Fruit fly (Drosophila melanogaster) Kc167 (cell line): ENCODE measurements around the gene CG46304.

Experiments
- Myc ChIP-seq: fragments of >200 bp; optimal IDR thresholded peaks from 2 replicates; lab custom pipeline; 2017; ENCODE audit warnings: missing external identifiers
- Sin3A ChIP-seq: fragments of >200 bp; optimal IDR thresholded peaks from 2 replicates; lab custom pipeline; 2018; ENCODE audit warnings: missing external identifiers
- h ChIP-seq: fragments of >200 bp; optimal IDR thresholded peaks from 3 replicates; lab custom pipeline; 2018; ENCODE audit warnings: missing external identifiers
- insv ChIP-seq: fragments of >200 bp; optimal IDR thresholded peaks from 3 replicates; lab custom pipeline; 2018; ENCODE audit warnings: missing external identifiers
- psq ChIP-seq: fragments of >200 bp; optimal IDR thresholded peaks from 2 replicates; lab custom pipeline; 2017; ENCODE audit warnings: missing external identifiers
- ttk ChIP-seq: sonication (Bioruptor generic); optimal IDR thresholded peaks from 2 replicates; lab custom pipeline; 2017; ENCODE audit warnings: missing external identifiers

The CG46304 gene

DNA sequence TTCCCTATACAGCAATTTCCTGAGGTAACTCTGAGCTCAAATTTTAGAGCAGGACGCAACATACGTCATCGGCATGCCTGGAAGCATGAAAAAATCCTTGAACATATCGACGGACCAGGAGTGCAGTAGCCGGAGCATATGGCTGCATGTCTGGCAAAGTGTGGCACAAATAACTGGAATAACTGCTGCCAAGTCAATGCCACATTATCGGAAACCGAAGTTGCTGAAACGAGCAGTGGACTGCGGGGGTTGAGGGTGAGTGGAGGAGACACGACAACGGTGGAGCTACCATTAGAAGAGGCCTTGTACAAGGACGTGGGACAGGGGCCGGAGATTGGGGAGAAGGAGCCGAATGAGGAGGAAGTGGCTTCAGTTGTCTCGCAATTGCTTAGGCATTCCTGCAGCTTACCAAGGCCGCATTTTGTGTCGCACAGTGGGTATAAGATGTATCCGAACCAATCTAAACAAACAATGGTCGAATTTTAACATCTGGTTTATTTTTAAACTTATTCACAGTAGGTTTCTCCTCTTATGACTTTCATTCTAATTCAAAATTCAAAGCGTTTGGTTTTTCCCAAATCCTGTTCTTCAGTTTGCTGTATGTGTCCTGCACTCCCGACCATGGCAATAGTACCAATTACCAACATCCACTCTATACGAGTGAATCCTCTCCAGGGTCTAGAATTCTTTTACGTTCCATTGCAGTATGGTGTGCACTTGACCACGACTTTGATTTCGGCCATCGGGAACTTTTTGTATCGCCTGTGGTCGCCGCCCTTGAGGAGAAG is at the start of gene CG46304:
Gene CG46304 (plus strand): TSS at position 541 of the 788 bp plus-strand sequence.
- no peak for TF ChIP-seq psq (lab: Kevin White, UChicago)
- no peak for TF ChIP-seq insv (lab: Kevin White, UChicago)
- TF ChIP-seq h = no peak
- no peak for TF ChIP-seq Myc (lab: Kevin White, UChicago)
- TF ChIP-seq Sin3A (lab: Kevin White, UChicago) = no peak
- no peak for TF ChIP-seq ttk

DNA sequence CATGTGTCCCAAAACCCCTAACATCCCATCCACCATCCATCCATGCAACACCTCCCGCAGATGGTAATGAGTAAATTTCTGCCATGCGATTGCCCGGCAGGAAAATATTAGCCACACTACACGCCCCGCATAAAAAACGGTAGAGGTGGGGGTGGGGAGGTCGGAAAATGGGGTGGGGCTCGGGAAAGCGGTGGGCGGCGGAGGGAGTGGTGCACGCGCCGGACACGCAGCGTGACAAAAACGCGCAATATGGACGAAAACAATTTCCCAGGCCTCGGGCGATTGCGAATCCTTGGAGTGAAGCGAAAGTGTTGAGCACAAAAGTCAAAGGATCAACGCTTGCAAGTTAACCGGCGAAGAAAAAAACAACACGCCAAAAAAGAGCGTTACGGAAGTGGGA is 49.7 kb upstream of the CG46304 start:
- no peak for TF ChIP-seq Myc (lab: Kevin White, UChicago)
- TF ChIP-seq insv (lab: Kevin White, UChicago) = no peak
- TF ChIP-seq Sin3A (lab: Kevin White, UChicago) = no peak
- TF ChIP-seq h = no peak
- no peak for TF ChIP-seq ttk
- no peak for TF ChIP-seq psq (lab: Kevin White, UChicago)

DNA sequence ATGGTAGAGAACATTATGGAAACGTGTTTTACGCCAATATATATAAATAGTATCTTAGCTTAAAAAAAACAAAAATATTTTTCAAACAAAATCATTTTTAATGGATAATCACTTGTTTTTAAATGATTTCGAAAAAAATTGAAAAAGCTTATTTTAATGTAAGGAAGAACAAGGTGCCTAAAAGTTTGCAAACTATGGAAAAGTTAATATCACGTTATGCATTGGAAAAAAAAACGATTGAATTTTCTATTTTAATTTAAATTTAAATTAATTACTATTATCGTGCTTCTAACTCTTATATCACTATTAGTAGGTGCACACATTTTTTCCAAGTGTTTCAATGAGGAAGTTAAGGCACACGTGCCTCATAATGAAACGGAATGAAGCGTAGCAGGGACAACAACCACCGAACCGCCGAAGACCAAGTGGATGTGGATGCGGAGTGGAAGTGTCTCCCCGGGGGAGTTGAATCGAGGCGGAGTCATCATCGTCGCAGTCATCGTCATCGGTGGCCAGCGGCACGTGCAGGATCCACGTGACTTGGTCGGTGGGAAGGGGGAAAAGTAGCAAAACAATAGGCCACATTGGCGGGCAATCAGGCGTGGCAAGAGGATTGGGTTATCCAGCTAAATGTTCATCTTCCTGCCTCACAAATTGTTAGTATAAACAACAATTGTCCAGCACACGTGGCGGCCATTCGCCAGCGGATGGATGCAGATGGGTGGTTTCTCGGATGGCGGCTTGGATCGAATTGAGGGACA is 49.1 kb upstream of the CG46304 start:
- TF ChIP-seq ttk (no peak), psq (lab: Kevin White, UChicago) (no peak), Sin3A (lab: Kevin White, UChicago) (no peak), insv (lab: Kevin White, UChicago) (no peak), Myc (lab: Kevin White, UChicago) (no peak), h (no peak)

DNA sequence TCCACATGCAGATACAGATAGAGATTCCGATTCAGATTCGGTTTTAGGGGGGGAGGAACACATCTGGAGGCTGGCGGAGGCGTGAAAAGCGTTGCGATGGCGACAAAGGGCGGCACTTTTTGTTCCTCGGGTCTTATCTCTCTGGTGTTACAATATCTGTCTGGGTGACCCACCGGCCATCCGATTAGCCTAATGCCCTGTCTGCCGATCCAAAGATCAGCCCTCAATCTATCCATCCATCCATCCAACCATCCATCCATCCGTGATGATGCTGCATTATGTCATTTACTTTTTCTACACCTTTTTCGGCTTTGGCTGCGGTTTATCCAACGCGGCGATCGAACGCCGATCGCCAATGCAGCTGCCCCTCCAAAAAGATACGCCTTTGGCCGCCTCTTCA is 48.1 kb upstream of the CG46304 start:
- no peak for TF ChIP-seq psq (lab: Kevin White, UChicago)
- no peak for TF ChIP-seq ttk
- no peak for TF ChIP-seq h
- no peak for TF ChIP-seq insv (lab: Kevin White, UChicago)
- TF ChIP-seq Myc (lab: Kevin White, UChicago) = no peak
- no peak for TF ChIP-seq Sin3A (lab: Kevin White, UChicago)

DNA sequence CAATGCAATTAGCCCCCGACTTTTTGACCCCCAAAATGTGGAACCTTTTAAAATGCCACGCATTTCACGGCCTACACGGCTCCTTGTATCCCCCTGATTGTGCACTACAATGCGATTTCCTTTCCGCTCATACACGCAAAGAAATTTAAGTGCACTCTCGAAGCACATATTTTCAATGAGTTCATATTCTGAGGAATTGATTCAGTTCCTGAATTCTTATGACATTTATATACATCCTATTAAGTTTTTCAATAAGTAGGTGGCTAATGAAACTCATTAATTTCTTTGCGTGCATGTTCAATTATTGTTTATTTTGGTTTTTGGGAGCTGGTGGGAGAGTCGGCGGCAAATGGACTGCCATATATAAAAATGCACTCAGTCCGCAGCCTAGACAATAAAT is 46.9 kb upstream of the CG46304 start:
- TF ChIP-seq insv (lab: Kevin White, UChicago) = no peak
- no peak for TF ChIP-seq Myc (lab: Kevin White, UChicago)
- TF ChIP-seq Sin3A (lab: Kevin White, UChicago) = no peak
- no peak for TF ChIP-seq psq (lab: Kevin White, UChicago)
- TF ChIP-seq ttk = no peak
- TF ChIP-seq h = no peak

DNA sequence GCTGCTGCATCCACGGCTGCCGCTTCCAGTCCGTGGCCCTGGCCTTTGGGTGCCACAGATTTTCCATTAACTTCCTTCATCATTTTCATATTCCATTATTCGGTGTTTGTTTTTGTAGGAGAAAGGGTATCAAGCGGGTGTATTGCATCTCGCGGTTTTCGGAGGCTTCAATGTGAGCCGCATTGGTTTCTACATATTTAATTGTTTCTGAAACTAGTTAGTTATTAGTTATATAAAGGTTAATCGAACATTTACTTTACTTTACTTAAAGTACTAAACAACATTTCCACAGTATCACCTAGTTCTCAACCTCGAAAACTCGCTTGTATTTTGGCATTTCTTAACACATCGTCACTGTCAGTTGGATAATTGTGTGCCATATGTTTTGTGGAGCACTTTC is 46.2 kb upstream of the CG46304 start:
- TF ChIP-seq Sin3A (lab: Kevin White, UChicago) (no peak), insv (lab: Kevin White, UChicago) (no peak), psq (lab: Kevin White, UChicago) (no peak), ttk (no peak), h (no peak), Myc (lab: Kevin White, UChicago) (no peak)

DNA sequence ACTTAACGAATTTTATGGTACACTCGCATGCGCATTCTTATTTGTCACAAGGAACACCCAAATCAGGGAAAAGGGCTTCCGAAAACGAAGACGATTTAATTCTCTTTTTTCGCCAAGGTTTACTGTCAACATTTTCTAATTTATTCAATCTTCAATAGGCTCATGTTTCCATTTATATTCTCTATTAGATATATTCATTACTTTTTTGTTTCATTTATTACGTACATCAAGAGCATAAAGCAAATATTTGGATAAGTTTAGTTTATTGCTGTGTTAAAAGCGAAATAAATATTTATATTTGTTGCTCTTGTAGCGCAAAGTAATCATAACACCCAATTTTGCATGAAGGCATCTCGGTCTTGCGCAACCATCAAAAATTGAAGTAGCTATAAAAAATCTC is 45.1 kb upstream of the CG46304 start:
- TF ChIP-seq h = no peak
- TF ChIP-seq Sin3A (lab: Kevin White, UChicago) = no peak
- TF ChIP-seq psq (lab: Kevin White, UChicago) = no peak
- TF ChIP-seq insv (lab: Kevin White, UChicago) = no peak
- TF ChIP-seq Myc (lab: Kevin White, UChicago) = no peak
- TF ChIP-seq ttk = no peak

DNA sequence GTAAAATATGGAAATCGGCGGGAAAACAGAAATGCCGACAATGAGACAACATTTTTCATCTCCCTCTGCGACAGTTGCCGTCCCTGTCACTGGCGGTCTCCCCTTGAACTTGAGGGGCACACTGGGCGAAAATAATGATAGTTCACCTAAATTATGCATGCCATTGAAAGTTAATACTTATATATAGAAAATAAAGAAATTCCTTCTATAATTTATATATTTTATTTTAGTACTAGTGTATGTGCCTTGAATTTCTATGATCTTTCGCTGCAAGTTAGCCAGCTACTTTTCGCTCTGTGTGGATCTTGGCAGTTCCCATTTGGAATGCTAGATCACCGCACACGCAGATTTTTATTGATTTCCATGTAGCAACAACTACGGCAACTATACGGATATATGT is 39.5 kb upstream of the CG46304 start:
- TF ChIP-seq Myc (lab: Kevin White, UChicago) (no peak), Sin3A (lab: Kevin White, UChicago) (no peak), insv (lab: Kevin White, UChicago) (no peak), ttk (no peak), psq (lab: Kevin White, UChicago) (no peak), h (no peak)

DNA sequence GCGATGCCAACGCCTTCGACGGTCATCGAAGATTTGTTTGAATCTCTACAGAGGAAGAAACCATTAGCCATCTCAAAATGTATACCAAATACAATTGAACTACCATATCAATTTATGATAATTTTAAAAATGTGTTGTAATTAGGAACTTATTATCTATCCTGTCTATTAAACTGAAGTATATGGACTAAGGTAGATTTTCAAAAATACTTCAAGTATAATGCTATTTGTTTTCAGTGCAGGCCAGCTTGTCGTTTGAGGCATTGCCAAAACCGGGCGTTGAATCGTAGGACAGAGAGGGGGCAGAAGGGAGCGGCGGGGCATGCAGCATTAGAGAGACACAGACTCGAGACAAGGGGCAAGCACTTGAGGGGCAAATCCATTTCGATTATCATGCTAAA is 38.6 kb upstream of the CG46304 start:
- TF ChIP-seq h (no peak), psq (lab: Kevin White, UChicago) (no peak), insv (lab: Kevin White, UChicago) (no peak), ttk (no peak), Sin3A (lab: Kevin White, UChicago) (no peak), Myc (lab: Kevin White, UChicago) (no peak)

DNA sequence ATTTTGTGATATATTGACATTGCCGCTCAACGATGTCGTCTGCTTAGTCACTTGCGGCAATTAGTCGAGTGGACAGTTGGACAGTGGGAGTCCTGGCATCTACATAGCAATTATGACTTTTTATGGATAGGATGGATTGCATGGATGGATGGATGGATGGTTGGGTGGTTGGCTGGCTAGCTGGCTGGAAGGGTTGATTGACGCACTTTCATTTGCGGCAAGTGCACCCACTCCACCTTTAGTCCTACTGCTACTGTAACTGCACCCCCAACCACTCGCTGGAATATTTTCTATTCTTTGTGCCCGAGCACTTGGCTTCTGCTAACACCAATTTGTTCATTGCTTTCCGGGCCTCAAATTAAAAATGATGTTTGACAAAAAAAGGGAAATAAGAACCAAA is 31.3 kb upstream of the CG46304 start:
- TF ChIP-seq psq (lab: Kevin White, UChicago) (no peak), ttk (no peak), Sin3A (lab: Kevin White, UChicago) (no peak), insv (lab: Kevin White, UChicago) (no peak), h (no peak), Myc (lab: Kevin White, UChicago) (no peak)

DNA sequence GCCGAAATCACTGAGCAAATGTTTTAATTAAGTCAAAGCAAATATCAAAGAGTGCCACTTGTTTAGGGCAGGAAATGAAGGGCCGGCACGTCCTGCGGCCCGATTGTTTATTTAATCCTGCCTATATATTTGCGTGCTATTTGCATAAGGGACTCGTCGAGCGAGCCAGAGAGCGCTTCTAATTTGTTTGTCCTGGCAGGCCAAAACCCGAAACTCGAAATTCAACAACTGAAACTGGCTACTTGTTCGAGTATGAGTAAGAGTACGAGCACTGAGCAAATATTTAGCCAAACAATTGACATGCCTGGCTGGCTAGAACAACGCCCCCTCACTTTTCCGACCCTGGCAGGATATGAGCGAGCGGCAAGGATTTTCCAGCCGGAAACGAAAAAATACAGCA is 28.5 kb upstream of the CG46304 start:
- TF ChIP-seq insv (lab: Kevin White, UChicago) (no peak), Myc (lab: Kevin White, UChicago) (no peak), Sin3A (lab: Kevin White, UChicago) (no peak), h (no peak), psq (lab: Kevin White, UChicago) (no peak), ttk (no peak)

DNA sequence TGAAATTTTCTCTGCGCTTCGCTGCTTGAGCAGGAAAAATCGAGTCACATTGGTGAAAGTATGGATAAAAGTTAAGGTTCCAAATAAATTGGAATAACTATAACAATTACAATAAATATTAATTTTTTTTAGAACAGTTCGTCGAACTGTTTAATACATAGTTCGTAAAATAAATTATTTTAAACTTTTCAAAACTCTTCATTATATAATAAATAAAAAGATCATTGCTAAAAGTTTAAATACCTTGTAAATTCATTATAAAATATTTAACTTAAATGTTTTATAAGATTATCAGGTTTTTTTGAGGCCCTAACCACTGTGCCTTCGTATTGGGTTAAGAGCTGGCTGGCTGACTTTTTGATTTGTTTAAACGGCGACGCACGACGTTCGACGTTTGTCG is 26.6 kb upstream of the CG46304 start:
- TF ChIP-seq h = no peak
- no peak for TF ChIP-seq psq (lab: Kevin White, UChicago)
- TF ChIP-seq Myc (lab: Kevin White, UChicago) = no peak
- no peak for TF ChIP-seq insv (lab: Kevin White, UChicago)
- TF ChIP-seq Sin3A (lab: Kevin White, UChicago) = no peak
- no peak for TF ChIP-seq ttk
